Worm (Caenorhabditis elegans) whole organism, late embryonic: ENCODE data around the gene srb-12.

ENCODE experiments used
- C08G9.2 ChIP-seq: sonication (generic microtip); optimal IDR thresholded peaks from 2 replicates; lab custom pipeline; 2016; ENCODE audit warnings: mild to moderate bottlenecking, missing genetic modification characterization, moderate library complexity, missing compliant biosample characterization
- ahr-1 ChIP-seq: sonication (generic microtip); optimal IDR thresholded peaks from 2 replicates; lab custom pipeline; 2016; ENCODE audit warnings: missing genetic modification characterization, missing compliant biosample characterization
- ceh-9 ChIP-seq: sonication (generic microtip); optimal IDR thresholded peaks from 2 replicates; lab custom pipeline; 2016; ENCODE audit warnings: mild to moderate bottlenecking, missing genetic modification characterization, inconsistent platforms, missing compliant biosample characterization
- dmd-4 ChIP-seq: sonication (generic microtip); optimal IDR thresholded peaks from 2 replicates; lab custom pipeline; 2016; ENCODE audit warnings: borderline replicate concordance, missing genetic modification characterization, missing compliant biosample characterization
- elt-2 ChIP-seq: sonication (generic microtip); optimal IDR thresholded peaks from 2 replicates; lab custom pipeline; 2016; ENCODE audit warnings: missing genetic modification reagents, missing genetic modification characterization, missing compliant biosample characterization
- hlh-30 ChIP-seq: sonication (generic microtip); optimal IDR thresholded peaks from 2 replicates; lab custom pipeline; 2017; ENCODE audit warnings: antibody characterized with exemption, missing genetic modification characterization, missing compliant biosample characterization; ENCODE audit not compliant: insufficient read depth
- npax-4 ChIP-seq: sonication (generic microtip); optimal IDR thresholded peaks from 2 replicates; lab custom pipeline; 2016; ENCODE audit warnings: missing genetic modification characterization, missing compliant biosample characterization
- pha-4 ChIP-seq: fragments of 150-350 bp; optimal IDR thresholded peaks from 2 replicates; lab custom pipeline; 2018; ENCODE audit warnings: missing biosample characterization, missing genetic modification reagents, missing genetic modification characterization
- pqm-1 ChIP-seq: sonication (generic microtip); optimal IDR thresholded peaks from 2 replicates; lab custom pipeline; 2016; ENCODE audit warnings: missing genetic modification characterization, missing compliant biosample characterization
- sox-4 ChIP-seq: sonication (generic microtip); optimal IDR thresholded peaks from 2 replicates; lab custom pipeline; 2017; ENCODE audit warnings: mild to moderate bottlenecking, missing genetic modification characterization, inconsistent platforms, missing compliant biosample characterization
- ttx-3 ChIP-seq: sonication (generic microtip); optimal IDR thresholded peaks from 2 replicates; lab custom pipeline; 2016; ENCODE audit warnings: missing genetic modification reagents, missing genetic modification characterization, missing compliant biosample characterization

DNA sequence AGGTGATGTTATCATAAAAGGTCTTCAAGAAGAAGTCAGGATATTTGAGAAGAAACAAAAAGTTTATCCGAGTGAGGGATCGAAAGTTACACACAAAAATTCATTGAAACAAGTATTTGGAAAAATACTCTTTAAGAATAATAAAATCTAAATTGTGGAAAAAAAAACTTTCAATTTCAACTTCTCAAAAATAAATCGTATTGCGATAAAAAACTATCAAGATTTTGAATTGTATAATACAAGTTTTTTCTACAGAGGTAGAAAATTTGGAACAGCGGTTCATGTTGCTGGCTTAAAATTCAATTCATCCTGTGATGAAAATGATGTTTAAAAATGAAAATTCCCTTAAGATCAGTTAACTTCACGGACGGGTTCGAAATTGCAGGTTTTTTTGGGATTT, 42.4 kb downstream of the srb-12 start, which contains the start of gene F09C12.8:
- TF ChIP-seq pqm-1: no peak
- TF ChIP-seq sox-4: no peak
- no peak for TF ChIP-seq npax-4 (tag; lab: Kevin White, UChicago)
- no peak for TF ChIP-seq elt-2 (tag; lab: Kevin White, UChicago)
- no peak for TF ChIP-seq hlh-30 (tag; lab: Kevin White, UChicago)
- TF ChIP-seq ttx-3 (tag; lab: Kevin White, UChicago): no peak
- no peak for TF ChIP-seq ceh-9 (tag; lab: Kevin White, UChicago)
- no peak for TF ChIP-seq ahr-1 (tag; lab: Kevin White, UChicago)
- TF ChIP-seq C08G9.2 (tag; lab: Kevin White, UChicago): no peak
- no peak for TF ChIP-seq pha-4 (tag; lab: Kevin White, UChicago)
- no peak for TF ChIP-seq dmd-4 (tag; lab: Kevin White, UChicago)
